Fruit fly (Drosophila melanogaster) whole organism, pupa: ENCODE results near the gene dimm.
A peak's percentile ranks its signal among the peaks of the same experiment; 100 is the strongest.

Experiments used
- CG10348 ChIP-seq: fragments of 200-800 bp; sonication (Bioruptor generic); IDR thresholded peaks from 2 replicates; pipeline ENCODE4 v1.3.6; 2022; ENCODE audit warnings: missing biosample characterization, missing genetic modification characterization
- CG12605 ChIP-seq: fragments of 200-800 bp; sonication (Bioruptor generic); IDR thresholded peaks from 2 replicates; pipeline ENCODE4 v1.3.6; 2022; ENCODE audit warnings: missing biosample characterization, missing genetic modification characterization
- CG13204 ChIP-seq: fragments of 200-800 bp; sonication (Bioruptor generic); optimal IDR thresholded peaks from 2 replicates; lab custom pipeline; 2018; ENCODE audit warnings: missing biosample characterization, mild to moderate bottlenecking, missing genetic modification characterization, moderate library complexity
- CG14655 ChIP-seq: fragments of 200-800 bp; sonication (Bioruptor generic); optimal IDR thresholded peaks from 3 replicates; lab custom pipeline; 2017; ENCODE audit warnings: mild to moderate bottlenecking, missing biosample characterization, missing genetic modification reagents, missing genetic modification characterization
- CG15710 ChIP-seq: fragments of 200-800 bp; sonication (Bioruptor generic); optimal IDR thresholded peaks from 2 replicates; lab custom pipeline; 2018; ENCODE audit warnings: missing biosample characterization, mild to moderate bottlenecking, missing genetic modification characterization, moderate library complexity
- CG17806 ChIP-seq: fragments of 200-800 bp; sonication (Bioruptor generic); optimal IDR thresholded peaks from 2 replicates; lab custom pipeline; 2018; ENCODE audit warnings: missing biosample characterization, mild to moderate bottlenecking, missing genetic modification characterization, moderate library complexity
- CG32121 ChIP-seq: fragments of 200-800 bp; sonication (Bioruptor generic); IDR thresholded peaks from 2 replicates; pipeline ENCODE4 v1.3.6; 2022; ENCODE audit warnings: missing biosample characterization, missing genetic modification characterization
- CG4496 ChIP-seq: fragments of 200-800 bp; sonication (Bioruptor generic); IDR thresholded peaks from 3 replicates; pipeline ENCODE4 v1.3.6; 2022; ENCODE audit warnings: missing biosample characterization, missing genetic modification characterization
- CG8159 ChIP-seq: fragments of 200-800 bp; sonication (Bioruptor generic); optimal IDR thresholded peaks from 3 replicates; lab custom pipeline; 2018; ENCODE audit warnings: missing biosample characterization, mild to moderate bottlenecking, missing genetic modification characterization, moderate library complexity
- CG8301 ChIP-seq: fragments of 200-800 bp; sonication (Bioruptor generic); optimal IDR thresholded peaks from 2 replicates; lab custom pipeline; 2018; ENCODE audit warnings: missing biosample characterization, mild to moderate bottlenecking, missing genetic modification characterization
- CG9948 ChIP-seq: fragments of 200-800 bp; sonication (Bioruptor generic); optimal IDR thresholded peaks from 2 replicates; lab custom pipeline; 2018; ENCODE audit warnings: missing biosample characterization, mild to moderate bottlenecking, missing genetic modification characterization, moderate library complexity
- D1 ChIP-seq: fragments of 200-800 bp; sonication (Bioruptor generic); optimal IDR thresholded peaks from 2 replicates; lab custom pipeline; 2018; ENCODE audit warnings: missing biosample characterization, mild to moderate bottlenecking, missing genetic modification characterization, moderate library complexity
- EcR ChIP-seq: fragments of 200-800 bp; sonication (Bioruptor generic); optimal IDR thresholded peaks from 3 replicates; lab custom pipeline; 2019; ENCODE audit warnings: missing biosample characterization, missing genetic modification characterization, mild to moderate bottlenecking, moderate library complexity, missing genetic modification reagents
- Ets98B ChIP-seq: fragments of 200-800 bp; sonication (Bioruptor generic); IDR thresholded peaks from 2 replicates; pipeline ENCODE4 v1.3.6; 2022; ENCODE audit warnings: missing biosample characterization, missing genetic modification characterization
- Pif1A ChIP-seq: fragments of 200-800 bp; sonication (Bioruptor generic); optimal IDR thresholded peaks from 3 replicates; lab custom pipeline; 2016; ENCODE audit warnings: missing biosample characterization, missing genetic modification characterization
- Pif1B ChIP-seq: fragments of 200-800 bp; sonication (Bioruptor generic); optimal IDR thresholded peaks from 3 replicates; lab custom pipeline; 2016; ENCODE audit warnings: missing biosample characterization, missing genetic modification characterization
- Snoo ChIP-seq: fragments of 200-800 bp; sonication (Bioruptor generic); optimal IDR thresholded peaks from 3 replicates; lab custom pipeline; 2017; ENCODE audit warnings: missing biosample characterization, mild to moderate bottlenecking, missing genetic modification characterization, inconsistent platforms
- fd96Ca ChIP-seq: fragments of 200-800 bp; sonication (Bioruptor generic); IDR thresholded peaks from 3 replicates; pipeline ENCODE4 v1.3.6; 2022; ENCODE audit warnings: missing biosample characterization, missing genetic modification characterization
- gl ChIP-seq: fragments of 200-800 bp; sonication (Bioruptor generic); optimal IDR thresholded peaks from 2 replicates; lab custom pipeline; 2018; ENCODE audit warnings: missing biosample characterization, mild to moderate bottlenecking, missing genetic modification characterization
- rn ChIP-seq: fragments of 200-800 bp; sonication (Bioruptor generic); IDR thresholded peaks from 2 replicates; pipeline ENCODE4 v1.3.6; 2022; ENCODE audit warnings: missing biosample characterization, missing genetic modification characterization

Gene dimm

DNA sequence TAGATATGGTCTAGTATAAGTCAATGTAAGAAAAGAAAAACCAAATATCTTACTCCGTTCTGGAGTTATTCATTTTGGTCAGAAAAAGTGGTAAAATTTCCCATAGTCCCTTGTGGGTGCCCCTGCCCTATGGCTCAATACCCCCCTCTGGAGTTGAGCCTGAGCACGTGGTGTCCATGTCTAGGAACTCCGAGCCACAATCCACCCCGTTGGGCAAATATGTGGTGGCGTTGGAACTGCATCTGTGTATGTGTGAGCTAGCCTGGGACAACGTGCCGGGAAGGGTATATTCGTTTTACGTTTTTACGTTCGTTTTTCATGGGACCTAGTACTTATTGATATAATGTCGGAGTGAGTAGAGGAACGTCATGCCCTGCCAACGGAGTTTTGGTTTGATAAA is 733 bp upstream of the dimm start:
- TF ChIP-seq CG10348 (GFP tag; lab: Robert Waterston, UW) = no peak
- TF ChIP-seq rn (GFP tag; lab: Robert Waterston, UW) = no peak
- TF ChIP-seq Snoo = no peak
- TF ChIP-seq fd96Ca (GFP tag; lab: Robert Waterston, UW) = no peak
- TF ChIP-seq D1 (tag; lab: Kevin White, UChicago) = no peak
- TF ChIP-seq Ets98B (GFP tag; lab: Robert Waterston, UW) = no peak
- no peak for TF ChIP-seq CG4496
- no peak for TF ChIP-seq CG32121 (GFP tag; lab: Robert Waterston, UW)
- no peak for TF ChIP-seq EcR (GFP tag; lab: Kevin White, UChicago)
- TF ChIP-seq Pif1B = no peak
- no peak for TF ChIP-seq CG17806

DNA sequence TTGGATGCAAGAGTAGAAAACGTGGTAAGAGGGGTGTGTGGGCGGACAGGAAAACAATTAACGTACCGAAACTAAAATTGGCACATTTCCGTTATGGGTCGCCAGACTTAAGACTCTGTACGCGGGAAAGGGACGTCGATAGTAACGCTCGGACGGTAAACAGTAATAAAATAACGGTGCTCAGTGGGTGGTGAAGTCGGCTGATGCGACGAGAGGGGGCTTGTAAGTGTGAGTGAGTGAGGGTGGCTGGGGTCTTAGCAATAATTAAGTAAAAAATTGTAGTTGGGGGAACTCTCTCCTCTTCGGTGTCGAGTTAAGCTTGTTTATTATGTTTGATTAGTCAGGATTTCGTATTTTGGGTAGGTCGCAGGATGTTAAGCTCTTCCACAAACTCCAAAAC is 10.2 kb downstream of the dimm start:
- no peak for TF ChIP-seq fd96Ca (GFP tag; lab: Robert Waterston, UW)
- no peak for TF ChIP-seq CG32121 (GFP tag; lab: Robert Waterston, UW)
- TF ChIP-seq EcR (GFP tag; lab: Kevin White, UChicago) = no peak
- no peak for TF ChIP-seq D1 (tag; lab: Kevin White, UChicago)
- TF ChIP-seq Pif1B = no peak
- no peak for TF ChIP-seq Pif1A (GFP tag; lab: Kevin White, UChicago)
- TF ChIP-seq Ets98B (GFP tag; lab: Robert Waterston, UW) = no peak
- TF ChIP-seq CG4496 = no peak
- TF ChIP-seq gl (tag; lab: Kevin White, UChicago) = no peak
- TF ChIP-seq CG8159 (tag; lab: Kevin White, UChicago) = no peak
- TF ChIP-seq CG13204 = no peak
- TF ChIP-seq CG10348 (GFP tag; lab: Robert Waterston, UW) = no peak

DNA sequence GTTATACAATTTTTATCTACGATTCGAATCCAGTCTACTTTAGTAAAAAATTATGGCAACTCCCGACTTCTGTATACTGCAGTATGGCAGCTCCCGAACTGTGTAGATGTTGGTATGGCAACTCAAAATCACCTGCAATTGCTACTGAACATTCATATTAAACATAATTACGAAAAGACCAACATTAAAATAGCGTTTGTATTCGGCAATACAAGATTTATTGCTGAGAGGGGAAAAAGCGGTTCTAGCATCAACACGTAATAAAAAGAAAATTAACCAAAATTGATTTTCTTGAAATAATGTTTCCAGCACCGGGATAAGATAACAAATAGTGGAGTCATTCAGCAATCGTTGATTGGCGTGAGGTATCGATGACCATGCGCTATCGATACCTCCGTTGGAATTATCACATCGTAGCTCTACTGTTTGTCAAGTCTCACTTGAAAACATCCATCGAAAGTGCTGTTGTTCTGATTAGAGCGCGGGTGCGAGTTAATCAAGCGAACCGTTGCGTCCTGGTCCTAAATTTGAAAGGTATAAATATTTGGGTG is 12.7 kb downstream of the dimm start, which contains the start of gene Tsp39D:
Gene Tsp39D, plus strand, starts transcription at position 405 of the 551 bp plus-strand sequence.
- TF ChIP-seq CG14655 (GFP tag; lab: Kevin White, UChicago) (no peak), CG8159 (tag; lab: Kevin White, UChicago) (no peak), D1 (tag; lab: Kevin White, UChicago) (no peak)

DNA sequence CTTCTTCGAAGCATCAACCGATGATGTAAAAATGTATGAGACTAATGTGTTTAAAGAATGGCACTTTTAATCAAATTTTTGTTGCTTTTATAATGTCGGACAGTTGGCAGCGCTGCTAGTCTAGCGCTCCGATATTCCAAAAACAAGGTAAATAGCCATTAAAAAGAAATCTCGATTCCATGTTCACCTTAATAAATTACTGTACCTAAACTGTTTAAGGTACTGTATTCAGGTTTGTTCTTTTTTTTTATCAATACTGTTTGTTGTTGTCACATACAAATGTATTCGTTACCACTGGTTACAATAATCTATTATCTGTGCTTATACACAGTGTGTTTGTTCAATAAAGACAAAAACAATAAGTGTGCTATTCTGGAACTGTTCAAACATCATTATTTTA is 29.4 kb downstream of the dimm start, which contains the start of gene dtr:
Gene dtr, plus strand, starts transcription at position 301 of the 400 bp plus-strand sequence.
- TF ChIP-seq Snoo = no peak
- TF ChIP-seq CG10348 (GFP tag; lab: Robert Waterston, UW) = no peak
- no peak for TF ChIP-seq CG8301 (tag; lab: Kevin White, UChicago)
- no peak for TF ChIP-seq fd96Ca (GFP tag; lab: Robert Waterston, UW)
- TF ChIP-seq Ets98B (GFP tag; lab: Robert Waterston, UW) = no peak
- no peak for TF ChIP-seq CG4496
- no peak for TF ChIP-seq CG32121 (GFP tag; lab: Robert Waterston, UW)
- no peak for TF ChIP-seq CG13204
- TF ChIP-seq rn (GFP tag; lab: Robert Waterston, UW) = no peak
- no peak for TF ChIP-seq CG8159 (tag; lab: Kevin White, UChicago)
- TF ChIP-seq EcR (GFP tag; lab: Kevin White, UChicago) = no peak
- TF ChIP-seq CG15710 (tag; lab: Kevin White, UChicago) = no peak
- TF ChIP-seq Pif1A (GFP tag; lab: Kevin White, UChicago) = no peak
- no peak for TF ChIP-seq gl (tag; lab: Kevin White, UChicago)
- no peak for TF ChIP-seq Pif1B
- TF ChIP-seq CG14655 (GFP tag; lab: Kevin White, UChicago) = no peak
- TF ChIP-seq, all 21 proteins: peak for 0

DNA sequence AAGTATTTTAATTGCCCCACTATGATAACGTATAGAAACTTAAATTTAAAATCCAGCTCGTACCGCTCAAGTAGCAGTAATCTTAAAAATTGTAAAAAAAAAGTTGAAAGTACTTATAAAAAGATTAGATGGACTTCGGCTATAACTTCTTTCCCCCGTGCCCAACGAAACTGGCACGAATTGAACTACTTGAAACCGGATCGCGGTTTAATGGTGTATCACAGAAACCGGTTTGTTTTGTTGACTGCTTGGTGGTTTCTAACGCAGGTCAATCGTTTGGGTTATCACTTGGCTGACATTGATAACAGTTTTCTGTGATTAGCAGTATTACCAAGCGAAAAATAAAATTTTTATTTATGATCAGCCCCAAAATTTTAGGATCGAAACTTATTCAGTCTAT is 35.7 kb downstream of the dimm start:
- no peak for TF ChIP-seq CG14655 (GFP tag; lab: Kevin White, UChicago)
- TF ChIP-seq fd96Ca (GFP tag; lab: Robert Waterston, UW) = no peak

DNA sequence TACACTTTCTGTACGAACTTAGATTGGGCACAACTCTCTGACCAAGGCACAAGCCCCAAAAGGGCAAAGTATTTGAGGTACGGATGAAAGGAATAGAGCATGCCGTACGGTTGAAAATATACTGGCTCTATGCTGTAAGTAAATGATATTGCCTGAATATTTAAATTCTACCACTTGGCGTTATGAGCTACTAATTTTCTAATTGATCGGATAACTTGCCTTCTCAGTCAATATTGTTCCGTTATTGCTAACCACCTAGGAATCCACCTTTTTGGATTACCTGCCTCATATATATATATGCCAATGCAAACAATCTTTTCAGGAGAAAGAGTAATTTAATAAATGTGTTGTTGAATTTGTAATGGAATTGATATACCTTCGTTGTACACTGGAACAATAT is 38.0 kb downstream of the dimm start, which contains the start of gene Gr39b:
Gene Gr39b, minus strand, starts transcription at position 101 of the 400 bp plus-strand sequence.
- TF ChIP-seq CG4496 (no peak), CG12605 (GFP tag; lab: Robert Waterston, UW) (no peak), Snoo (no peak)
- TF ChIP-seq, all 21 proteins: peak for 0

DNA sequence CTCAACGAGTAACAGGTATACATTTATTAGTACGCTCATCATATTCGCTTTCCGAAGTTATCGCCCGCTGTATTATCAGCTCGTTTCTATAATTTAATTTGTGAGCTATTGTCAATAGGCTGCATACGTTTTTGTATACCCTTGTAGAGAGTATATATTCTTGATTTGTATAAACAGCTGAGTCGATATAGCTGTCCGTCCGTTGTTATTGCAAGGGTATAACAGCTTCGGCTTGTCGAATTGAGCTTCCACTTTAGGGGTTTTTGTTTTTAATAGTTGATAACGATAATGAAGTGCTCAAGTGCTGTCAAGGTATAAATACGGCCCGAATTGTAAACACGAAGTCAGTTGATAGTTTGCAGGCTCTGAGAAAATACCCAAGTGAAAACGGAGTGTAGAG is 39.3 kb downstream of the dimm start, which contains the start of gene CG8665:
Gene CG8665, plus strand, starts transcription at position 342 of the 400 bp plus-strand sequence.
- TF ChIP-seq Pif1B = peak; percentile 7
- peak; percentile 2 for TF ChIP-seq CG8159 (tag; lab: Kevin White, UChicago)
- TF ChIP-seq CG15710 (tag; lab: Kevin White, UChicago) = no peak
- TF ChIP-seq, all 21 proteins: peak for 2

DNA sequence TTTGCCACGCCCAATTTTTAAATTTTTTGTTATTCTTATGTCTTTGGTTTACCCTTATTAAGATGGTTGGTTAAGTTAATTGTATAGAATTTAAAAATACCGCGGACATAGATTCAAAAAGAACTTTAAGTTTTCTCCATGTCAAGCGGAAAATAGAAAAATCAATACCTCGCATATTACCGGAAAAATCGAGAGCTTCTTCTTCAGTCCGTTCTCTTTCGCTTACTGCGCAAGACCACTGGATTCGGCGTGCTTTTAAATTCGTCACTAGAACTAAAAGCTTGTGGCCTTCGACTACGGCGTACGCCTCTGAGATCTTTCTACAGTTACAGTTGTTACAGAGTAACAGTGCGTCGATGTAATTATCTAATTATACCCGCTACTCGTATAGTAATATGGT is 46.4 kb downstream of the dimm start:
- no peak for TF ChIP-seq CG15710 (tag; lab: Kevin White, UChicago)
- TF ChIP-seq CG17806 = no peak
- no peak for TF ChIP-seq Pif1A (GFP tag; lab: Kevin White, UChicago)
- TF ChIP-seq CG12605 (GFP tag; lab: Robert Waterston, UW) = no peak
- no peak for TF ChIP-seq D1 (tag; lab: Kevin White, UChicago)
- no peak for TF ChIP-seq CG32121 (GFP tag; lab: Robert Waterston, UW)
- TF ChIP-seq Ets98B (GFP tag; lab: Robert Waterston, UW) = no peak
- no peak for TF ChIP-seq CG13204
- no peak for TF ChIP-seq CG10348 (GFP tag; lab: Robert Waterston, UW)
- TF ChIP-seq fd96Ca (GFP tag; lab: Robert Waterston, UW) = no peak
- TF ChIP-seq CG4496 = no peak
- TF ChIP-seq rn (GFP tag; lab: Robert Waterston, UW) = no peak
- TF ChIP-seq Snoo = no peak
- TF ChIP-seq CG9948 (tag; lab: Kevin White, UChicago) = no peak
